Worm (Caenorhabditis elegans): Measurements from ENCODE around the gene yif-1.

DNA sequence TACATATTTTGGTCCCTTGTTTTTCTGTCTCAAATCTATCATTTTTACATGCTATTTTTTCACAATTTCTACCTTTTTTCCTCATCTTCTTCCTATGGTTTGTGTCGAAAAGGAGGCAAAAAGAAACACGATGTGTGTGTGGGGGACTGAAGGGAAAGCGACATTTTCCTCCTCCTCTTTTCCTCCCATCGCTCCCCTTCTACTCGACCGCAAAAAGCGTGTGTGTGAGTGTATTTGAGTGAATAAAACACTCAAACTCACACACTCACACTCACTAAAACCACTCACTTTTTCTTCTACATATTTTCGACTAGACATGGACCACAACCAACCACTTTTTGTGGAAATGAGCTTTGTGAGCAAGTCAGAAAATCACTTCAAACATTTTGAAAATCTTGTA, 13.2 kb downstream of the yif-1 start:
- TF ChIP-seq nhr-11 (tag; optimal IDR thresholded peaks at IDR 0.05) (no peak), unc-130 (tag; optimal IDR thresholded peaks at IDR 0.05) (no peak), elt-3 (tag; optimal IDR thresholded peaks at IDR 0.05) (no peak), dpl-1 (GFP tag; optimal IDR thresholded peaks at IDR 0.05) (no peak), ztf-4 (tag; optimal IDR thresholded peaks at IDR 0.05) (no peak)

All from whole organism, L1 larva.